Fruit fly (Drosophila melanogaster) whole organism, embryonic: Measurements from ENCODE around the gene Pvf2.

Experiments used
- Asciz ChIP-seq: fragments of 200-800 bp; sonication (Bioruptor generic); optimal IDR thresholded peaks from 2 replicates; lab custom pipeline; 2017; ENCODE audit warnings: missing biosample characterization, mild to moderate bottlenecking, missing genetic modification characterization, missing genetic modification reagents
- Bgb ChIP-seq: fragments of 200-800 bp; sonication (Bioruptor generic); IDR thresholded peaks from 2 replicates; pipeline ENCODE4 v1.3.6; 2022; ENCODE audit warnings: missing biosample characterization, missing genetic modification characterization; ENCODE audit not compliant: partially characterized antibody
- CG10979 ChIP-seq: fragments of 200-800 bp; sonication (Bioruptor generic); optimal IDR thresholded peaks from 2 replicates; lab custom pipeline; 2018; ENCODE audit warnings: missing biosample characterization, mild to moderate bottlenecking, missing genetic modification characterization, moderate library complexity
- CG1647 ChIP-seq: fragments of 200-800 bp; sonication (Bioruptor generic); optimal IDR thresholded peaks from 3 replicates; lab custom pipeline; 2016; ENCODE audit warnings: missing biosample characterization, missing genetic modification characterization
- CG16815 ChIP-seq: fragments of 200-800 bp; sonication (Bioruptor generic); optimal IDR thresholded peaks from 3 replicates; lab custom pipeline; 2017; ENCODE audit warnings: missing biosample characterization, mild to moderate bottlenecking, missing genetic modification characterization
- CG17186 ChIP-seq: fragments of 200-800 bp; sonication (Bioruptor generic); optimal IDR thresholded peaks from 3 replicates; lab custom pipeline; 2017; ENCODE audit warnings: missing biosample characterization, missing genetic modification reagents, missing genetic modification characterization
- CG1832 ChIP-seq: fragments of 200-800 bp; sonication (Bioruptor generic); optimal IDR thresholded peaks from 2 replicates; lab custom pipeline; 2017; ENCODE audit warnings: missing biosample characterization, mild to moderate bottlenecking, missing genetic modification characterization, inconsistent platforms
- CG18764 ChIP-seq: fragments of 200-800 bp; sonication (Bioruptor generic); optimal IDR thresholded peaks from 3 replicates; lab custom pipeline; 2016; ENCODE audit warnings: missing biosample characterization, missing genetic modification characterization
- CG2678 ChIP-seq: fragments of 200-800 bp; sonication (Bioruptor generic); optimal IDR thresholded peaks from 3 replicates; lab custom pipeline; 2019; ENCODE audit warnings: missing biosample characterization, mild to moderate bottlenecking, missing genetic modification characterization, moderate library complexity
- CG30403 ChIP-seq: fragments of 200-800 bp; sonication (Bioruptor generic); optimal IDR thresholded peaks from 3 replicates; lab custom pipeline; 2016; ENCODE audit warnings: missing biosample characterization, missing genetic modification characterization
- CG32772 ChIP-seq: fragments of 200-800 bp; sonication (Bioruptor generic); IDR thresholded peaks from 2 replicates; pipeline ENCODE4 v1.3.6; 2022; ENCODE audit warnings: missing biosample characterization, missing genetic modification characterization
- CG4820 ChIP-seq: fragments of 200-800 bp; sonication (Bioruptor generic); optimal IDR thresholded peaks from 3 replicates; lab custom pipeline; 2016; ENCODE audit warnings: missing biosample characterization, missing genetic modification characterization
- CG6654 ChIP-seq: fragments of 200-800 bp; sonication (Bioruptor generic); optimal IDR thresholded peaks from 2 replicates; lab custom pipeline; 2017; ENCODE audit warnings: missing biosample characterization, mild to moderate bottlenecking, missing genetic modification characterization
- CG6689 ChIP-seq: fragments of 200-800 bp; sonication (Bioruptor generic); IDR thresholded peaks from 2 replicates; pipeline ENCODE4 v1.3.6; 2022; ENCODE audit warnings: missing biosample characterization, missing genetic modification characterization
- CG6765 ChIP-seq: fragments of 200-800 bp; sonication (Bioruptor generic); optimal IDR thresholded peaks from 3 replicates; lab custom pipeline; 2017; ENCODE audit warnings: missing biosample characterization, mild to moderate bottlenecking, missing genetic modification characterization
- CG6791 ChIP-seq: fragments of 200-800 bp; sonication (Bioruptor generic); IDR thresholded peaks from 3 replicates; pipeline ENCODE4 v1.3.6; 2022; ENCODE audit warnings: missing biosample characterization, missing genetic modification characterization; ENCODE audit not compliant: partially characterized antibody
- CG7372 ChIP-seq: fragments of 200-800 bp; sonication (Bioruptor generic); IDR thresholded peaks from 2 replicates; pipeline ENCODE4 v1.3.6; 2022; ENCODE audit warnings: missing biosample characterization, missing genetic modification characterization
- CG8359 ChIP-seq: fragments of 200-800 bp; sonication (Bioruptor generic); optimal IDR thresholded peaks from 2 replicates; lab custom pipeline; 2017; ENCODE audit warnings: missing biosample characterization, mild to moderate bottlenecking, missing genetic modification characterization, borderline replicate concordance
- Dad ChIP-seq: fragments of 200-800 bp; sonication (Bioruptor generic); optimal IDR thresholded peaks from 3 replicates; lab custom pipeline; 2016; ENCODE audit warnings: missing biosample characterization, missing genetic modification characterization
- Eip74EF ChIP-seq, 2 experiments: fragments of 200-800 bp in 1 of 2; fragments of >200 bp in 1 of 2; sonication (Bioruptor generic) in 1 of 2; optimal IDR thresholded peaks; 2 replicates each; lab custom pipeline; 2017 to 2019; ENCODE audit warnings: missing biosample characterization in 2 of 2, missing genetic modification characterization in 2 of 2, mild to moderate bottlenecking in 1 of 2, moderate library complexity in 1 of 2
- Hand ChIP-seq: fragments of 200-800 bp; sonication (Bioruptor generic); optimal IDR thresholded peaks from 2 replicates; lab custom pipeline; 2017; ENCODE audit warnings: mild to moderate bottlenecking, missing biosample characterization, missing genetic modification reagents, missing genetic modification characterization
- HmgD ChIP-seq: fragments of 200-800 bp; sonication (Bioruptor generic); optimal IDR thresholded peaks from 3 replicates; lab custom pipeline; 2016; ENCODE audit warnings: missing biosample characterization, missing genetic modification characterization
- PHDP ChIP-seq: fragments of 200-800 bp; sonication (Bioruptor generic); optimal IDR thresholded peaks from 3 replicates; lab custom pipeline; 2018; ENCODE audit warnings: missing biosample characterization, mild to moderate bottlenecking, missing genetic modification characterization, moderate library complexity
- Ssrp ChIP-seq: fragments of 200-800 bp; sonication (Bioruptor generic); optimal IDR thresholded peaks from 2 replicates; lab custom pipeline; 2018; ENCODE audit warnings: missing biosample characterization, mild to moderate bottlenecking, missing genetic modification characterization, moderate library complexity
- Trl ChIP-seq, 3 experiments: fragments of >200 bp in 2 of 3; fragments of 200-800 bp in 1 of 3; sonication (Bioruptor generic) in 1 of 3; optimal IDR thresholded peaks; 2 replicates in 1 of 3; 3 replicates in 2 of 3; lab custom pipeline; 2016 to 2017; ENCODE audit warnings: missing biosample characterization in 1 of 3, missing genetic modification characterization in 1 of 3
- Usf ChIP-seq: fragments of 200-800 bp; sonication (Bioruptor generic); optimal IDR thresholded peaks from 2 replicates; lab custom pipeline; 2017; ENCODE audit warnings: missing genotype, missing biosample characterization, missing genetic modification characterization
- Vsx1 ChIP-seq: fragments of 200-800 bp; sonication (Bioruptor generic); optimal IDR thresholded peaks from 2 replicates; lab custom pipeline; 2017; ENCODE audit warnings: missing biosample characterization, mild to moderate bottlenecking, missing genetic modification characterization, missing genetic modification reagents
- Xbp1 ChIP-seq: fragments of 200-800 bp; sonication (Bioruptor generic); optimal IDR thresholded peaks from 3 replicates; lab custom pipeline; 2016; ENCODE audit warnings: missing biosample characterization, mild to moderate bottlenecking, missing genetic modification characterization
- ab ChIP-seq: fragments of 200-800 bp; sonication (Bioruptor generic); optimal IDR thresholded peaks from 2 replicates; lab custom pipeline; 2016; ENCODE audit warnings: missing biosample characterization, missing genetic modification characterization
- amos ChIP-seq: fragments of 200-800 bp; sonication (Bioruptor generic); IDR thresholded peaks from 2 replicates; pipeline ENCODE4 v1.3.6; 2022; ENCODE audit warnings: missing biosample characterization, missing genetic modification characterization; ENCODE audit not compliant: partially characterized antibody
- aop ChIP-seq: fragments of 200-800 bp; sonication (Bioruptor generic); IDR thresholded peaks from 2 replicates; pipeline ENCODE4 v1.3.6; 2022; ENCODE audit warnings: missing biosample characterization, missing genetic modification characterization
- ap ChIP-seq: fragments of 200-800 bp; sonication (Bioruptor generic); IDR thresholded peaks from 2 replicates; pipeline ENCODE4 v1.3.6; 2022; ENCODE audit warnings: missing biosample characterization, missing genetic modification characterization
- bsh ChIP-seq, 2 experiments: fragments of 200-800 bp; sonication (Bioruptor generic); optimal IDR thresholded peaks; 2 replicates each; lab custom pipeline; 2017 to 2018; ENCODE audit warnings: mild to moderate bottlenecking in 2 of 2, missing biosample characterization in 2 of 2, missing genetic modification characterization in 2 of 2, moderate library complexity in 1 of 2
- cad ChIP-seq: fragments of >200 bp; optimal IDR thresholded peaks from 2 replicates; lab custom pipeline; 2017; ENCODE audit warnings: missing biosample characterization, missing genetic modification characterization
- dan ChIP-seq: fragments of 200-800 bp; sonication (Bioruptor generic); IDR thresholded peaks from 2 replicates; pipeline ENCODE4 v1.3.6; 2022; ENCODE audit warnings: missing biosample characterization, missing genetic modification characterization
- fd102C ChIP-seq: fragments of 200-800 bp; sonication (Bioruptor generic); optimal IDR thresholded peaks from 2 replicates; lab custom pipeline; 2018; ENCODE audit warnings: missing biosample characterization, mild to moderate bottlenecking, missing genetic modification characterization, moderate library complexity
- fu2 ChIP-seq: fragments of 200-800 bp; sonication (Bioruptor generic); optimal IDR thresholded peaks from 2 replicates; lab custom pipeline; 2016; ENCODE audit warnings: missing biosample characterization, missing genetic modification characterization
- gce ChIP-seq: fragments of 200-800 bp; sonication (Bioruptor generic); IDR thresholded peaks from 3 replicates; pipeline ENCODE4 v1.3.6; 2022; ENCODE audit warnings: missing biosample characterization, missing genetic modification characterization
- h ChIP-seq: fragments of >200 bp; optimal IDR thresholded peaks from 2 replicates; lab custom pipeline; 2017
- jing ChIP-seq: fragments of 200-800 bp; sonication (Bioruptor generic); optimal IDR thresholded peaks from 2 replicates; lab custom pipeline; 2018; ENCODE audit warnings: missing biosample characterization, mild to moderate bottlenecking, missing genetic modification characterization
- lola ChIP-seq, 3 experiments: fragments of >200 bp in 2 of 3; fragments of 200-800 bp in 1 of 3; sonication (Bioruptor generic) in 1 of 3; optimal IDR thresholded peaks; 2 replicates each; lab custom pipeline; 2017 to 2019; ENCODE audit warnings: missing biosample characterization in 3 of 3, missing genetic modification characterization in 3 of 3, mild to moderate bottlenecking in 1 of 3, moderate library complexity in 1 of 3
- onecut ChIP-seq: fragments of 200-800 bp; sonication (Bioruptor generic); IDR thresholded peaks from 2 replicates; pipeline ENCODE4 v1.3.6; 2022; ENCODE audit warnings: missing biosample characterization, missing genetic modification characterization
- salm ChIP-seq: fragments of 200-800 bp; sonication (Bioruptor generic); optimal IDR thresholded peaks from 2 replicates; lab custom pipeline; 2018; ENCODE audit warnings: missing biosample characterization, mild to moderate bottlenecking, missing genetic modification characterization
- scrt ChIP-seq: fragments of 200-800 bp; sonication (Bioruptor generic); optimal IDR thresholded peaks from 2 replicates; lab custom pipeline; 2018; ENCODE audit warnings: missing biosample characterization, mild to moderate bottlenecking, missing genetic modification characterization, moderate library complexity
- sd ChIP-seq: fragments of 200-800 bp; sonication (Bioruptor generic); optimal IDR thresholded peaks from 3 replicates; lab custom pipeline; 2018; ENCODE audit warnings: missing biosample characterization, mild to moderate bottlenecking, missing genetic modification characterization, moderate library complexity
- shn ChIP-seq: fragments of 200-800 bp; sonication (Bioruptor generic); optimal IDR thresholded peaks from 3 replicates; lab custom pipeline; 2016; ENCODE audit warnings: missing biosample characterization, missing genetic modification characterization
- sim ChIP-seq: fragments of 200-800 bp; sonication (Bioruptor generic); IDR thresholded peaks from 2 replicates; pipeline ENCODE4 v1.3.6; 2022; ENCODE audit warnings: missing biosample characterization, missing genetic modification characterization
- tup ChIP-seq: fragments of 200-800 bp; sonication (Bioruptor generic); optimal IDR thresholded peaks from 2 replicates; lab custom pipeline; 2016; ENCODE audit warnings: missing biosample characterization, mild to moderate bottlenecking, missing genetic modification characterization, moderate library complexity
- twi ChIP-seq: fragments of 200-800 bp; optimal IDR thresholded peaks from 2 replicates; lab custom pipeline; 2019; ENCODE audit warnings: missing biosample characterization, mild to moderate bottlenecking, missing genetic modification characterization, moderate library complexity
- zen ChIP-seq: fragments of 200-800 bp; sonication (Bioruptor generic); optimal IDR thresholded peaks from 3 replicates; lab custom pipeline; 2018; ENCODE audit warnings: missing biosample characterization, mild to moderate bottlenecking, missing genetic modification characterization, moderate library complexity

Gene Pvf2

dm6 chr2L:7039342-7039684 lies 45.1 kb downstream of the Pvf2 start (continued):
- TF ChIP-seq CG1832 (no peak), Xbp1 (GFP tag; lab: Kevin White, UChicago) (peak; percentile 80), Dad (no peak), zen (peak; percentile 5), CG6791 (GFP tag; lab: Robert Waterston, UW) (no peak), h (lab: Kevin White, UChicago) (no peak), Vsx1 (GFP tag; lab: Kevin White, UChicago) (peak; percentile 41), PHDP (tag; lab: Kevin White, UChicago) (peak; percentile 44), CG17186 (GFP tag; lab: Kevin White, UChicago) (no peak), dan (GFP tag; lab: Robert Waterston, UW) (no peak), lola (GFP tag; optimal IDR thresholded peaks at IDR 0.05; lab: Kevin White, UChicago) (peak in 1 of 3 experiments; percentile 41), CG30403 (GFP tag; lab: Kevin White, UChicago) (peak; percentile 73), CG4820 (GFP tag; lab: Kevin White, UChicago) (peak; percentile 45), Eip74EF (GFP tag; optimal IDR thresholded peaks at IDR 0.05; lab: Kevin White, UChicago) (no peak), CG7372 (GFP tag; lab: Robert Waterston, UW) (peak; percentile 52; the same call in 1 of the 2 replicates), HmgD (GFP tag; lab: Kevin White, UChicago) (no peak), twi (no peak), scrt (GFP tag; lab: Kevin White, UChicago) (no peak), salm (no peak), CG1647 (GFP tag; lab: Kevin White, UChicago) (no peak), sim (GFP tag; lab: Robert Waterston, UW) (0 out of 2 replicates have a peak, but pooled peaks have one; percentile 23), CG6689 (GFP tag; lab: Robert Waterston, UW) (peak; percentile 79), ab (GFP tag; lab: Kevin White, UChicago) (no peak), Ssrp (tag; lab: Kevin White, UChicago) (peak; percentile 47), Hand (no peak), bsh (GFP tag; optimal IDR thresholded peaks at IDR 0.05; lab: Kevin White, UChicago) (peak in 1 of 2 experiments; percentile 64), amos (GFP tag; lab: Robert Waterston, UW) (no peak), tup (GFP tag; lab: Kevin White, UChicago) (no peak), CG16815 (GFP tag; lab: Kevin White, UChicago) (no peak), Usf (GFP tag; lab: Kevin White, UChicago) (no peak), CG6765 (GFP tag; lab: Kevin White, UChicago) (no peak), Bgb (GFP tag; lab: Robert Waterston, UW) (no peak), ap (GFP tag; lab: Robert Waterston, UW) (no peak), onecut (GFP tag; lab: Robert Waterston, UW) (peak; percentile 52; the same call in 1 of the 2 replicates), sd (tag; lab: Kevin White, UChicago) (peak; percentile 47), CG6654 (GFP tag; lab: Kevin White, UChicago) (no peak), CG10979 (tag; lab: Kevin White, UChicago) (peak; percentile 42), shn (no peak), CG18764 (GFP tag; lab: Kevin White, UChicago) (no peak), cad (no peak), fd102C (GFP tag; lab: Kevin White, UChicago) (no peak), Asciz (GFP tag; lab: Kevin White, UChicago) (peak; percentile 46), CG8359 (GFP tag; lab: Kevin White, UChicago) (no peak), CG32772 (GFP tag; lab: Robert Waterston, UW) (peak; percentile 62), Trl (optimal IDR thresholded peaks at IDR 0.05; lab: Kevin White, UChicago) (no peak), Trl (GFP tag; optimal IDR thresholded peaks at IDR 0.05; lab: Kevin White, UChicago) (peak; percentile 28), aop (no peak), jing (GFP tag; lab: Kevin White, UChicago) (no peak), CG2678 (tag; lab: Kevin White, UChicago) (peak; percentile 68), fu2 (no peak), gce (peak; percentile 43; the same call in 1 of the 3 replicates)
